Fruit fly (Drosophila melanogaster): Measurements from ENCODE around the gene whe.

The whe gene

dm6 chrX:21357810-21358671, 44.5 kb downstream of the whe start, which contains the start of gene Septin1 (continued):
- TF ChIP-seq CoRest (tag; optimal IDR thresholded peaks at IDR 0.05) (peak; percentile 16), CG32772 (GFP tag; IDR thresholded peaks at IDR 0.05) (no peak), Blimp-1 (GFP tag; optimal IDR thresholded peaks at IDR 0.05) (no peak), Nf-YC (tag; optimal IDR thresholded peaks at IDR 0.05) (peak; percentile 10), CG9437 (GFP tag; optimal IDR thresholded peaks at IDR 0.05) (peak; percentile 46), MBD-R2 (GFP tag; IDR thresholded peaks at IDR 0.05) (peak; percentile 47; the same call in 1 of the 2 replicates), CG30403 (GFP tag; optimal IDR thresholded peaks at IDR 0.05) (no peak), tna (GFP tag; IDR thresholded peaks at IDR 0.05; ENCODE audit: partially characterized antibody) (no peak), insv (GFP tag; optimal IDR thresholded peaks at IDR 0.05) (peak in 1 of 2 experiments; percentile 42), bsh (GFP tag; optimal IDR thresholded peaks at IDR 0.05) (peak in 1 of 2 experiments; percentile 4), CG2712 (tag; optimal IDR thresholded peaks at IDR 0.05) (peak; percentile 29), tio (GFP tag; optimal IDR thresholded peaks at IDR 0.05) (no peak), phol (tag; optimal IDR thresholded peaks at IDR 0.05) (peak; percentile 48), nom (GFP tag; optimal IDR thresholded peaks at IDR 0.05) (peak; percentile 56), tll (GFP tag; optimal IDR thresholded peaks at IDR 0.05) (no peak), shn (GFP tag; optimal IDR thresholded peaks at IDR 0.05) (no peak), jumu (GFP tag; optimal IDR thresholded peaks at IDR 0.05) (no peak), nmo (GFP tag; optimal IDR thresholded peaks at IDR 0.05) (peak; percentile 50), Xbp1 (GFP tag; optimal IDR thresholded peaks at IDR 0.05) (no peak), zf30C (GFP tag; optimal IDR thresholded peaks at IDR 0.05) (no peak), amos (GFP tag; IDR thresholded peaks at IDR 0.05; ENCODE audit: partially characterized antibody) (peak; percentile 49; the same call in 1 of the 2 replicates), CG8924 (tag; optimal IDR thresholded peaks at IDR 0.05) (no peak), Ets97D (GFP tag; optimal IDR thresholded peaks at IDR 0.05) (peak; percentile 4), CG12659 (GFP tag; optimal IDR thresholded peaks at IDR 0.05) (peak; percentile 54), CG8290 (GFP tag; optimal IDR thresholded peaks at IDR 0.05) (peak; percentile 11), CG8290 (tag; optimal IDR thresholded peaks at IDR 0.05) (no peak), E2f2 (GFP tag; IDR thresholded peaks at IDR 0.05) (peak; percentile 83), MESR4 (GFP tag; optimal IDR thresholded peaks at IDR 0.05) (peak; percentile 54), repo (GFP tag; optimal IDR thresholded peaks at IDR 0.05) (no peak), CG15514 (GFP tag; optimal IDR thresholded peaks at IDR 0.05) (peak; percentile 64), CG10321 (GFP tag; IDR thresholded peaks at IDR 0.05) (no peak), gro (GFP tag; optimal IDR thresholded peaks at IDR 0.05) (no peak), CG17359 (tag; optimal IDR thresholded peaks at IDR 0.05) (no peak), pzg (GFP tag; optimal IDR thresholded peaks at IDR 0.05) (peak; percentile 77), Jarid2 (GFP tag; optimal IDR thresholded peaks at IDR 0.05) (peak; percentile 66), CG10267 (tag; optimal IDR thresholded peaks at IDR 0.05) (peak; percentile 43), pita (GFP tag; optimal IDR thresholded peaks at IDR 0.05) (peak; percentile 13), CG32532 (GFP tag; IDR thresholded peaks at IDR 0.05) (no peak), Doc2 (GFP tag; IDR thresholded peaks at IDR 0.05) (no peak), Dp (GFP tag; optimal IDR thresholded peaks at IDR 0.05) (peak; percentile 78), CG42726 (GFP tag; IDR thresholded peaks at IDR 0.05; ENCODE audit: partially characterized antibody) (no peak), gfzf (GFP tag; optimal IDR thresholded peaks at IDR 0.05) (peak; percentile 79), BEAF-32 (GFP tag; optimal IDR thresholded peaks at IDR 0.05) (peak; percentile 40)

Data from whole organism, embryonic.